Fruit fly (Drosophila melanogaster) whole organism, embryonic: Measurements from ENCODE around the gene CG4332.

ENCODE experiments used
- Aef1 ChIP-seq: fragments of 200-800 bp; sonication (Bioruptor generic); IDR thresholded peaks from 3 replicates; pipeline ENCODE4 v1.3.6; 2022; ENCODE audit warnings: missing biosample characterization, missing genetic modification characterization
- CG11560 ChIP-seq: fragments of 200-800 bp; sonication (Bioruptor generic); IDR thresholded peaks from 3 replicates; pipeline ENCODE4 v1.3.6; 2022; ENCODE audit warnings: missing biosample characterization, missing genetic modification characterization
- CG11695 ChIP-seq: fragments of 200-800 bp; sonication (Bioruptor generic); IDR thresholded peaks from 3 replicates; pipeline ENCODE4 v1.3.6; 2022; ENCODE audit warnings: missing biosample characterization, missing genetic modification characterization
- CG11723 ChIP-seq: fragments of 200-800 bp; sonication (Bioruptor generic); optimal IDR thresholded peaks from 2 replicates; lab custom pipeline; 2017; ENCODE audit warnings: missing biosample characterization, mild to moderate bottlenecking, missing genetic modification characterization
- CG12659 ChIP-seq: fragments of 200-800 bp; sonication (Bioruptor generic); optimal IDR thresholded peaks from 3 replicates; lab custom pipeline; 2017; ENCODE audit warnings: mild to moderate bottlenecking, missing biosample characterization, missing genetic modification reagents, missing genetic modification characterization
- CG13123 ChIP-seq: fragments of 200-800 bp; sonication (Bioruptor generic); optimal IDR thresholded peaks from 2 replicates; lab custom pipeline; 2016; ENCODE audit warnings: missing biosample characterization, missing genetic modification characterization
- CG13424 ChIP-seq: fragments of 200-800 bp; sonication (Bioruptor generic); optimal IDR thresholded peaks from 2 replicates; lab custom pipeline; 2019; ENCODE audit warnings: missing biosample characterization, mild to moderate bottlenecking, missing genetic modification characterization, moderate library complexity
- CG13775 ChIP-seq: fragments of 200-800 bp; sonication (Bioruptor generic); optimal IDR thresholded peaks from 3 replicates; lab custom pipeline; 2017; ENCODE audit warnings: missing biosample characterization, mild to moderate bottlenecking, missing genetic modification characterization
- CG14050 ChIP-seq: fragments of 200-800 bp; sonication (Bioruptor generic); IDR thresholded peaks from 3 replicates; pipeline ENCODE4 v1.3.6; 2022; ENCODE audit warnings: missing biosample characterization, missing genetic modification characterization
- CG15011 ChIP-seq: fragments of 200-800 bp; sonication (Bioruptor generic); optimal IDR thresholded peaks from 3 replicates; lab custom pipeline; 2018; ENCODE audit warnings: missing biosample characterization, mild to moderate bottlenecking, missing genetic modification characterization
- CG17385 ChIP-seq: fragments of 200-800 bp; sonication (Bioruptor generic); optimal IDR thresholded peaks from 3 replicates; lab custom pipeline; 2018; ENCODE audit warnings: missing biosample characterization, mild to moderate bottlenecking, missing genetic modification characterization
- CG18262 ChIP-seq: fragments of 200-800 bp; optimal IDR thresholded peaks from 3 replicates; lab custom pipeline; 2019; ENCODE audit warnings: missing biosample characterization, mild to moderate bottlenecking, missing genetic modification characterization, moderate library complexity
- CG1832 ChIP-seq: fragments of 200-800 bp; sonication (Bioruptor generic); optimal IDR thresholded peaks from 2 replicates; lab custom pipeline; 2017; ENCODE audit warnings: missing biosample characterization, mild to moderate bottlenecking, missing genetic modification characterization, inconsistent platforms
- CG2712 ChIP-seq: fragments of 200-800 bp; optimal IDR thresholded peaks from 3 replicates; lab custom pipeline; 2019; ENCODE audit warnings: missing biosample characterization, mild to moderate bottlenecking, missing genetic modification characterization, moderate library complexity
- CG3838 ChIP-seq: fragments of 200-800 bp; sonication (Bioruptor generic); optimal IDR thresholded peaks from 3 replicates; lab custom pipeline; 2016; ENCODE audit warnings: missing biosample characterization, missing genetic modification characterization
- CG3995 ChIP-seq: fragments of 200-800 bp; sonication (Bioruptor generic); optimal IDR thresholded peaks from 3 replicates; lab custom pipeline; 2016; ENCODE audit warnings: missing biosample characterization, missing genetic modification characterization
- CG4854 ChIP-seq: fragments of 200-800 bp; sonication (Bioruptor generic); optimal IDR thresholded peaks from 2 replicates; lab custom pipeline; 2016; ENCODE audit warnings: missing biosample characterization, missing genetic modification characterization, inconsistent platforms
- CG6791 ChIP-seq: fragments of 200-800 bp; sonication (Bioruptor generic); IDR thresholded peaks from 3 replicates; pipeline ENCODE4 v1.3.6; 2022; ENCODE audit warnings: missing biosample characterization, missing genetic modification characterization; ENCODE audit not compliant: partially characterized antibody
- CG6854 ChIP-seq: fragments of 200-800 bp; sonication (Bioruptor generic); optimal IDR thresholded peaks from 3 replicates; lab custom pipeline; 2017; ENCODE audit warnings: missing biosample characterization, mild to moderate bottlenecking, missing genetic modification characterization
- CG7357 ChIP-seq: fragments of 200-800 bp; sonication (Bioruptor generic); IDR thresholded peaks from 3 replicates; pipeline ENCODE4 v1.3.6; 2022; ENCODE audit warnings: missing biosample characterization, missing genetic modification characterization
- CG8924 ChIP-seq: fragments of 200-800 bp; optimal IDR thresholded peaks from 3 replicates; lab custom pipeline; 2019; ENCODE audit warnings: missing biosample characterization, mild to moderate bottlenecking, missing genetic modification characterization, moderate library complexity
- CG8944 ChIP-seq: fragments of 200-800 bp; sonication (Bioruptor generic); optimal IDR thresholded peaks from 3 replicates; lab custom pipeline; 2016; ENCODE audit warnings: missing biosample characterization, missing genetic modification characterization
- CHES-1-like ChIP-seq: fragments of 200-800 bp; sonication (Bioruptor generic); optimal IDR thresholded peaks from 2 replicates; lab custom pipeline; 2016; ENCODE audit warnings: missing biosample characterization, missing genetic modification characterization
- GATAe ChIP-seq: fragments of 200-800 bp; sonication (Bioruptor generic); conservative IDR thresholded peaks from 2 replicates; pipeline ENCODE4 v1.3.6; 2022; ENCODE audit warnings: missing biosample characterization, missing genetic modification characterization
- HLH54F ChIP-seq: fragments of 200-800 bp; sonication (Bioruptor generic); optimal IDR thresholded peaks from 3 replicates; lab custom pipeline; 2016; ENCODE audit warnings: missing biosample characterization, missing genetic modification characterization
- Lim3 ChIP-seq: fragments of 200-800 bp; sonication (Bioruptor generic); IDR thresholded peaks from 2 replicates; pipeline ENCODE4 v1.3.6; 2022; ENCODE audit warnings: missing biosample characterization, missing genetic modification characterization
- PHDP ChIP-seq: fragments of 200-800 bp; sonication (Bioruptor generic); optimal IDR thresholded peaks from 3 replicates; lab custom pipeline; 2018; ENCODE audit warnings: missing biosample characterization, mild to moderate bottlenecking, missing genetic modification characterization, moderate library complexity
- Sry-δ ChIP-seq: fragments of 200-800 bp; sonication (Bioruptor generic); optimal IDR thresholded peaks from 2 replicates; lab custom pipeline; 2016; ENCODE audit warnings: missing biosample characterization, missing genetic modification characterization
- Taf1 ChIP-seq: fragments of 200-800 bp; sonication (Bioruptor generic); IDR thresholded peaks from 2 replicates; pipeline ENCODE4 v1.3.6; 2022; ENCODE audit warnings: missing biosample characterization, missing genetic modification characterization
- Xrp1 ChIP-seq: fragments of 200-800 bp; sonication (Bioruptor generic); IDR thresholded peaks from 2 replicates; pipeline ENCODE4 v1.3.6; 2022; ENCODE audit warnings: missing biosample characterization, missing genetic modification characterization
- ab ChIP-seq: fragments of 200-800 bp; sonication (Bioruptor generic); optimal IDR thresholded peaks from 2 replicates; lab custom pipeline; 2016; ENCODE audit warnings: missing biosample characterization, missing genetic modification characterization
- aop ChIP-seq: fragments of 200-800 bp; sonication (Bioruptor generic); IDR thresholded peaks from 2 replicates; pipeline ENCODE4 v1.3.6; 2022; ENCODE audit warnings: missing biosample characterization, missing genetic modification characterization
- bbx ChIP-seq: fragments of 200-800 bp; sonication (Bioruptor generic); IDR thresholded peaks from 2 replicates; pipeline ENCODE4 v1.3.6; 2022; ENCODE audit warnings: missing biosample characterization, missing genetic modification characterization; ENCODE audit not compliant: partially characterized antibody
- bsh ChIP-seq, 2 experiments: fragments of 200-800 bp; sonication (Bioruptor generic); optimal IDR thresholded peaks; 2 replicates each; lab custom pipeline; 2017 to 2018; ENCODE audit warnings: mild to moderate bottlenecking in 2 of 2, missing biosample characterization in 2 of 2, missing genetic modification characterization in 2 of 2, moderate library complexity in 1 of 2
- btn ChIP-seq: fragments of 200-800 bp; sonication (Bioruptor generic); optimal IDR thresholded peaks from 2 replicates; lab custom pipeline; 2016; ENCODE audit warnings: missing biosample characterization, missing genetic modification characterization
- dm ChIP-seq: fragments of 200-800 bp; sonication (Bioruptor generic); optimal IDR thresholded peaks from 3 replicates; lab custom pipeline; 2016; ENCODE audit warnings: missing biosample characterization, missing genetic modification characterization
- emc ChIP-seq: fragments of 200-800 bp; sonication (Bioruptor generic); optimal IDR thresholded peaks from 2 replicates; lab custom pipeline; 2016; ENCODE audit warnings: missing biosample characterization, missing genetic modification characterization
- ems ChIP-seq: fragments of 200-800 bp; sonication (Bioruptor generic); optimal IDR thresholded peaks from 3 replicates; lab custom pipeline; 2016; ENCODE audit warnings: missing biosample characterization, missing genetic modification characterization
- eve ChIP-seq, 2 experiments: fragments of >200 bp; optimal IDR thresholded peaks; 2 replicates each; lab custom pipeline; 2017; ENCODE audit warnings: missing biosample characterization in 2 of 2, missing genetic modification characterization in 2 of 2
- fd3F ChIP-seq: fragments of 200-800 bp; sonication (Bioruptor generic); optimal IDR thresholded peaks from 2 replicates; lab custom pipeline; 2018; ENCODE audit warnings: missing biosample characterization, mild to moderate bottlenecking, missing genetic modification characterization, moderate library complexity
- fd64A ChIP-seq: fragments of 200-800 bp; sonication (Bioruptor generic); optimal IDR thresholded peaks from 3 replicates; lab custom pipeline; 2018; ENCODE audit warnings: missing biosample characterization, mild to moderate bottlenecking, missing genetic modification characterization
- grn ChIP-seq: fragments of 200-800 bp; sonication (Bioruptor generic); optimal IDR thresholded peaks from 3 replicates; lab custom pipeline; 2017; ENCODE audit warnings: missing biosample characterization, missing genetic modification characterization
- hth ChIP-seq: fragments of >200 bp; optimal IDR thresholded peaks from 2 replicates; lab custom pipeline; 2017; ENCODE audit warnings: inconsistent platforms
- klu ChIP-seq: fragments of 200-800 bp; sonication (Bioruptor generic); IDR thresholded peaks from 2 replicates; pipeline ENCODE4 v1.3.6; 2022; ENCODE audit warnings: missing biosample characterization, missing genetic modification characterization
- pho ChIP-seq: fragments of 200-800 bp; sonication (Bioruptor generic); optimal IDR thresholded peaks from 2 replicates; lab custom pipeline; 2016; ENCODE audit warnings: missing biosample characterization, missing genetic modification characterization
- pnt ChIP-seq: fragments of 200-800 bp; sonication (Bioruptor generic); optimal IDR thresholded peaks from 3 replicates; lab custom pipeline; 2016; ENCODE audit warnings: missing biosample characterization, missing genetic modification characterization
- sima ChIP-seq: fragments of 200-800 bp; sonication (Bioruptor generic); optimal IDR thresholded peaks from 2 replicates; lab custom pipeline; 2016; ENCODE audit warnings: missing biosample characterization, missing genetic modification characterization
- sisA ChIP-seq: fragments of 200-800 bp; sonication (Bioruptor generic); IDR thresholded peaks from 2 replicates; pipeline ENCODE4 v1.3.6; 2022; ENCODE audit warnings: missing biosample characterization, missing genetic modification characterization
- trh ChIP-seq: fragments of 200-800 bp; sonication (Bioruptor generic); optimal IDR thresholded peaks from 2 replicates; lab custom pipeline; 2016; ENCODE audit warnings: missing biosample characterization, missing genetic modification characterization
- vfl ChIP-seq: fragments of 200-800 bp; sonication (Bioruptor generic); optimal IDR thresholded peaks from 2 replicates; lab custom pipeline; 2016; ENCODE audit warnings: missing biosample characterization, missing genetic modification characterization
- wdn ChIP-seq: fragments of 200-800 bp; sonication (Bioruptor generic); IDR thresholded peaks from 2 replicates; pipeline ENCODE4 v1.3.6; 2022; ENCODE audit warnings: missing biosample characterization, missing genetic modification characterization

The CG4332 gene

DNA sequence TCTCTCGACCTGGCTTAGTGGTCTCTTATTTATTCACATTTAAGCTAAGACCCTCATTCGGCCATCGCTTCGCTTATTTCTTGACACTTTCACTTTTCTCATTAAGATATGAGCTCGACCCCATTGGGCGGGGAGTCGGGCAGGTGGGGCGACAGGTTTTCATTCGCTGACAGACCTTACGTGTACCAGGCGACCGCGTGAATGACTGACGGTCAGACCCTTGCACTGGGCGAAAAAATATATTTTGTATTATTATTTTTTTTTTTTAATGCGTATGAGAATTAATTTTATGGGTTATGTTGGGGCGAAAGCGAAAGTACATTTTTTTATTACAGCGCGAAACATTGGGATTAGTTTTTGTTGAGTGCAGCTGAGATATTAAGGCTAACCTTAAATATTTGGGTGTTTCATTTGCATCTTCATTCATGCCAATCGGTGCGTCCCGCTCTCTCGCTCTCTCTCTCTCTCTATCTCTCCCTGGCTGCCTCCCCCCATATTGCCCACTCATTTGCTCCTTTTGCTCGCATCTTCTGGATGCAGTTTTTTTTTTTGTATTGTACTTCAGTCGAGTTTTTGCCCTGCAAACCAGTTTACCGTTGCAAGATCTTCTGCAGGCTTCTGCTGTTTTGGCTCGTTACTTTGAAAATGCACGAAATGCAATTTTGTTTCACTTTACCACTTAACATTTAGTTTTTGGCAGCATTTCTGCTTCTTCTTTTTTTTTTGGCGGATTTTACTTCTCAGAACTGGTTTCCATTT, 17.7 kb upstream of the CG4332 start (continued):
- TF ChIP-seq ems = peak; percentile 34
- TF ChIP-seq GATAe (GFP tag; lab: Robert Waterston, UW) = no peak
- TF ChIP-seq aop = peak; percentile 77
- no peak for TF ChIP-seq HLH54F
- peak; percentile 79 for TF ChIP-seq sisA
- no peak for TF ChIP-seq CG3838 (GFP tag; lab: Kevin White, UChicago)
- TF ChIP-seq bsh (GFP tag; optimal IDR thresholded peaks at IDR 0.05; lab: Kevin White, UChicago) = peak in 1 of 2 experiments; percentile 61
- no peak for TF ChIP-seq CG11560 (tag; lab: Robert Waterston, UW)
- no peak for TF ChIP-seq CG6854 (GFP tag; lab: Kevin White, UChicago)
- TF ChIP-seq CG13775 (GFP tag; lab: Kevin White, UChicago) = no peak
- no peak for TF ChIP-seq grn (GFP tag; lab: Kevin White, UChicago)
- no peak for TF ChIP-seq fd3F (GFP tag; lab: Kevin White, UChicago)
- peak; percentile 27; the same call in 1 of the 3 replicates for TF ChIP-seq Aef1 (GFP tag; lab: Robert Waterston, UW)
- no peak for TF ChIP-seq ab
- TF ChIP-seq CG6791 = no peak
- TF ChIP-seq CG8924 (tag; lab: Kevin White, UChicago) = peak; percentile 19
- TF ChIP-seq CG7357 (GFP tag; lab: Robert Waterston, UW) = 0 out of 3 replicates have a peak, but pooled peaks have one; percentile 21
- peak; percentile 17 for TF ChIP-seq pnt (GFP tag; lab: Kevin White, UChicago)
- peak; percentile 28 for TF ChIP-seq CG11723
- TF ChIP-seq bbx (GFP tag; lab: Robert Waterston, UW) = no peak
- TF ChIP-seq CG15011 (GFP tag; lab: Kevin White, UChicago) = no peak
- no peak for TF ChIP-seq fd64A (GFP tag; lab: Kevin White, UChicago)
- no peak for TF ChIP-seq sima (GFP tag; lab: Kevin White, UChicago)
- TF ChIP-seq btn (GFP tag; lab: Kevin White, UChicago) = no peak
- TF ChIP-seq hth (lab: Kevin White, UChicago) = no peak
- TF ChIP-seq eve (GFP tag; optimal IDR thresholded peaks at IDR 0.05; lab: Kevin White, UChicago) = no peak
- no peak for TF ChIP-seq pho (GFP tag; lab: Kevin White, UChicago)
- peak; percentile 42 for TF ChIP-seq PHDP (tag; lab: Kevin White, UChicago)
- TF ChIP-seq CG13424 (tag; lab: Kevin White, UChicago) = peak; percentile 50
- TF ChIP-seq CG11695 (GFP tag; lab: Robert Waterston, UW) = peak; percentile 52; the same call in 1 of the 3 replicates
- peak; percentile 18 for TF ChIP-seq trh
- no peak for TF ChIP-seq CG17385 (GFP tag; lab: Kevin White, UChicago)
- no peak for TF ChIP-seq CG12659
- TF ChIP-seq Lim3 (GFP tag; lab: Robert Waterston, UW) = peak; percentile 61; the same call in 1 of the 2 replicates
- no peak for TF ChIP-seq Sry-δ (GFP tag; lab: Kevin White, UChicago)
- TF ChIP-seq CG4854 = no peak
- no peak for TF ChIP-seq vfl (GFP tag; lab: Kevin White, UChicago)
- peak; percentile 73 for TF ChIP-seq Xrp1
- no peak for TF ChIP-seq emc (GFP tag; lab: Kevin White, UChicago)
- peak; percentile 43 for TF ChIP-seq CG2712 (tag; lab: Kevin White, UChicago)
- no peak for TF ChIP-seq CG13123 (GFP tag; lab: Kevin White, UChicago)
- no peak for TF ChIP-seq dm (GFP tag; lab: Kevin White, UChicago)
- TF ChIP-seq CG3995 (GFP tag; lab: Kevin White, UChicago) = no peak
- no peak for TF ChIP-seq CG1832 (GFP tag; lab: Kevin White, UChicago)
- TF ChIP-seq CG18262 (tag; lab: Kevin White, UChicago) = peak; percentile 55
- TF ChIP-seq CG8944 = no peak
- TF ChIP-seq wdn (GFP tag; lab: Robert Waterston, UW) = 0 out of 2 replicates have a peak, but pooled peaks have one; percentile 14
- no peak for TF ChIP-seq Taf1
- no peak for TF ChIP-seq klu
- TF ChIP-seq CG14050 = peak; percentile 55
- no peak for TF ChIP-seq CHES-1-like (GFP tag; lab: Kevin White, UChicago)
